Worm (Caenorhabditis elegans) whole organism, L1 larva: ENCODE data around the gene clc-11.

ENCODE experiments used
- C04F5.9 ChIP-seq: sonication (generic microtip); optimal IDR thresholded peaks from 2 replicates; lab custom pipeline; 2016; ENCODE audit warnings: missing genetic modification characterization, missing compliant biosample characterization
- C34B4.2 ChIP-seq: sonication (generic microtip); optimal IDR thresholded peaks from 2 replicates; lab custom pipeline; 2017; ENCODE audit warnings: mild to moderate bottlenecking, missing genetic modification characterization, missing compliant biosample characterization
- elt-2 ChIP-seq: sonication (generic microtip); optimal IDR thresholded peaks from 2 replicates; lab custom pipeline; 2016; ENCODE audit warnings: missing genetic modification characterization, mild to moderate bottlenecking, inconsistent platforms, missing compliant biosample characterization, missing genetic modification reagents
- pqm-1 ChIP-seq: sonication (generic microtip); optimal IDR thresholded peaks from 3 replicates; lab custom pipeline; 2017; ENCODE audit warnings: missing biosample characterization, missing genetic modification characterization
- skn-1 ChIP-seq: fragments of 150-350 bp; optimal IDR thresholded peaks from 2 replicates; lab custom pipeline; 2014; ENCODE audit warnings: missing biosample characterization, missing genetic modification characterization
- snu-23 ChIP-seq: sonication (generic microtip); optimal IDR thresholded peaks from 2 replicates; lab custom pipeline; 2016; ENCODE audit warnings: missing genetic modification characterization, missing compliant biosample characterization
- unc-130 ChIP-seq: fragments of 150-350 bp; optimal IDR thresholded peaks from 2 replicates; lab custom pipeline; 2017; ENCODE audit warnings: missing biosample characterization, missing genetic modification characterization, inconsistent platforms
- unc-86 ChIP-seq: sonication (generic microtip); optimal IDR thresholded peaks from 2 replicates; lab custom pipeline; 2016; ENCODE audit warnings: missing genetic modification characterization, missing compliant biosample characterization
- zag-1 ChIP-seq: fragments of 150-350 bp; optimal IDR thresholded peaks from 2 replicates; lab custom pipeline; 2014; ENCODE audit warnings: missing biosample characterization, missing genetic modification characterization

ce11 chrV:16132215-16132614, 7.2 kb downstream of the clc-11 start:
- no peak for TF ChIP-seq C04F5.9 (tag; lab: Kevin White, UChicago)
- TF ChIP-seq unc-86 (tag; lab: Kevin White, UChicago) = no peak
- no peak for TF ChIP-seq elt-2 (tag; lab: Kevin White, UChicago)
- TF ChIP-seq C34B4.2 = no peak
- no peak for TF ChIP-seq snu-23 (GFP tag; lab: Kevin White, UChicago)
- TF ChIP-seq pqm-1 = no peak
- TF ChIP-seq unc-130 = no peak
- TF ChIP-seq zag-1 (tag; lab: Kevin White, UChicago) = no peak
- no peak for TF ChIP-seq skn-1 (tag; lab: Kevin White, UChicago)
